Fruit fly (Drosophila melanogaster): ENCODE results near the gene Brd.

The Brd gene

DNA sequence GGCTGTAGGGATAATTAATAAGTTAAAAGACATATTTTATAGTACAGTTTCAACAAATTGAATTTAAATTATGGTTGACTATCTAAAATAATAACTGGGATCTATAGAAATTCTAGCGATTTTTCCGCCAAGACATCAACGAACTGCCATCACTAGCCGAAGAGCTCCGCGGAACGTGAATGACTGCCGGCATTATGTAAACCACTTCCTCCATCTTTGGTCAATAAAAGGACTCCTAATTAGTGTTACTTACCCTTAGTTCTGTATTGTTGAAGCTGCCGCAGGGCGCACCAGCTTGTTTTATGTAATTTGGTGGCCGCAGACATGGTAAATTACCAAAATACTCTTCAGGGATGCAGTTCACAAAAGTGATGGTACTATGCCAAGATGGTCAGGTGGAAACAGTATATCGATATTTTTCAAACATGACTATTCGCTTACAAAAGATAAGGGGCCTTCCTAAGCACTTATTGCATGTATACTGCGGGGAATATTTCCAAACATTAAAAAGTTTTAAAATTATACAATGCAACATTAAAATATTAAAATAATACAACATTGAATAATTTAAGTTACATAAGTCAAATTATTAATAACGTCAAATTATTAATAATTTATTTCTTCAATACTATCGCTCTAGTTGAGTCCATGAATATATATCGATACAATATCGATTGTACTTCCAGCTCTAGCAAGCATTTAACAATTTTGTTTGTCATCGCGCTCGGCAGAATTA is 27.0 kb downstream of the Brd start, which contains the start of the genes mRpL39 and Prosbeta2 (continued):
- TF ChIP-seq Optix (GFP tag; IDR thresholded peaks at IDR 0.05) (peak; percentile 42; the same call in 1 of the 3 replicates), Xbp1 (GFP tag; optimal IDR thresholded peaks at IDR 0.05) (no peak), CG42726 (GFP tag; IDR thresholded peaks at IDR 0.05; ENCODE audit: partially characterized antibody) (peak; percentile 77), CG43689 (GFP tag; IDR thresholded peaks at IDR 0.05) (peak; percentile 35; the same call in 1 of the 2 replicates), hth (optimal IDR thresholded peaks at IDR 0.05) (no peak), dysf (GFP tag; IDR thresholded peaks at IDR 0.05) (peak; percentile 77), CG15601 (tag; optimal IDR thresholded peaks at IDR 0.05) (no peak), Ravus (GFP tag; IDR thresholded peaks at IDR 0.05) (0 out of 2 replicates have a peak, but pooled peaks have one; percentile 15), CG32772 (GFP tag; IDR thresholded peaks at IDR 0.05) (peak; percentile 67), Gug (GFP tag; IDR thresholded peaks at IDR 0.05) (peak; percentile 73; the same call in 3 of the 4 replicates), CG2889 (GFP tag; IDR thresholded peaks at IDR 0.05) (no peak), gcm (GFP tag; optimal IDR thresholded peaks at IDR 0.05) (peak; percentile 37), CG4854 (GFP tag; optimal IDR thresholded peaks at IDR 0.05) (no peak), E2f2 (GFP tag; IDR thresholded peaks at IDR 0.05) (no peak), CG11696 (GFP tag; IDR thresholded peaks at IDR 0.05) (peak; percentile 42; the same call in 1 of the 2 replicates), HmgZ (tag; optimal IDR thresholded peaks at IDR 0.05) (no peak), Atf6 (GFP tag; IDR thresholded peaks at IDR 0.05) (peak; percentile 54), CG15269 (tag; optimal IDR thresholded peaks at IDR 0.05) (no peak), Doc3 (GFP tag; IDR thresholded peaks at IDR 0.05; ENCODE audit: partially characterized antibody) (peak; percentile 99), zen2 (GFP tag; IDR thresholded peaks at IDR 0.05; ENCODE audit: partially characterized antibody) (peak; percentile 77; the same call in 2 of the 3 replicates), pzg (GFP tag; optimal IDR thresholded peaks at IDR 0.05) (peak; percentile 35), CG11560 (tag; IDR thresholded peaks at IDR 0.05) (peak; percentile 52; the same call in 1 of the 3 replicates), corto (GFP tag; optimal IDR thresholded peaks at IDR 0.05) (no peak), Fer2 (tag; optimal IDR thresholded peaks at IDR 0.05) (peak; percentile 1), CG6175 (GFP tag; IDR thresholded peaks at IDR 0.05) (no peak), CG11695 (GFP tag; IDR thresholded peaks at IDR 0.05) (peak; percentile 61; the same call in 2 of the 3 replicates), Vsx1 (GFP tag; optimal IDR thresholded peaks at IDR 0.05) (no peak), cad (GFP tag; optimal IDR thresholded peaks at IDR 0.05) (no peak), D19A (tag; optimal IDR thresholded peaks at IDR 0.05) (peak; percentile 68), luna (GFP tag; optimal IDR thresholded peaks at IDR 0.05) (no peak), da (GFP tag; optimal IDR thresholded peaks at IDR 0.05) (no peak), CG7928 (GFP tag; optimal IDR thresholded peaks at IDR 0.05) (peak; percentile 92), toy (GFP tag; IDR thresholded peaks at IDR 0.05) (no peak), CG2712 (tag; optimal IDR thresholded peaks at IDR 0.05) (peak; percentile 84), CG11085 (GFP tag; IDR thresholded peaks at IDR 0.05) (peak; percentile 59), abd-A (tag; optimal IDR thresholded peaks at IDR 0.05) (no peak), CG18599 (GFP tag; optimal IDR thresholded peaks at IDR 0.05) (peak; percentile 58), CG4424 (GFP tag; optimal IDR thresholded peaks at IDR 0.05) (peak; percentile 64), CG13123 (GFP tag; optimal IDR thresholded peaks at IDR 0.05) (no peak), PHDP (tag; optimal IDR thresholded peaks at IDR 0.05) (no peak), pan (optimal IDR thresholded peaks at IDR 0.05) (no peak), pan (GFP tag; optimal IDR thresholded peaks at IDR 0.05 in 1 of 2, IDR thresholded peaks at IDR 0.05 in 1 of 2) (peak in 1 of 2 experiments; percentile 78), Bteb2 (GFP tag; optimal IDR thresholded peaks at IDR 0.05) (no peak), wek (GFP tag; optimal IDR thresholded peaks at IDR 0.05) (peak; percentile 69), fru (optimal IDR thresholded peaks at IDR 0.05) (no peak), Scr (GFP tag; IDR thresholded peaks at IDR 0.05; ENCODE audit: partially characterized antibody) (peak; percentile 99), CG11504 (tag; optimal IDR thresholded peaks at IDR 0.05) (peak; percentile 78), CG4730 (GFP tag; IDR thresholded peaks at IDR 0.05) (peak; percentile 72), CG10366 (GFP tag; IDR thresholded peaks at IDR 0.05) (peak; percentile 23; the same call in 1 of the 2 replicates), CG3281 (GFP tag; optimal IDR thresholded peaks at IDR 0.05) (peak; percentile 33)
